Fruit fly (Drosophila melanogaster): ENCODE results near the gene santa-maria.
A peak's percentile ranks its signal among the peaks of the same experiment; 100 is the strongest.

santa-maria gene

dm6 chr2L:7442106-7442505, 8.9 kb downstream of the santa-maria start:
- TF ChIP-seq vvl (GFP tag; IDR thresholded peaks at IDR 0.05) (peak; percentile 85), oc (tag; optimal IDR thresholded peaks at IDR 0.05) (peak; percentile 5), chinmo (GFP tag; IDR thresholded peaks at IDR 0.05; ENCODE audit: partially characterized antibody) (peak; percentile 74; the same call in 1 of the 4 replicates), Dref (GFP tag; IDR thresholded peaks at IDR 0.05) (no peak), CG8478 (optimal IDR thresholded peaks at IDR 0.05) (no peak), CG13894 (tag; optimal IDR thresholded peaks at IDR 0.05) (peak; percentile 43), abd-A (tag; optimal IDR thresholded peaks at IDR 0.05) (peak; percentile 77), CG13624 (GFP tag; optimal IDR thresholded peaks at IDR 0.05) (no peak), sd (tag; optimal IDR thresholded peaks at IDR 0.05) (peak; percentile 70), CG11456 (GFP tag; IDR thresholded peaks at IDR 0.05) (no peak)

dm6 chr2L:7440458-7441018, 10.5 kb downstream of the santa-maria start:
- TF ChIP-seq CG1024 (GFP tag; IDR thresholded peaks at IDR 0.05): no peak
- TF ChIP-seq Med (GFP tag): peak; percentile 37
- TF ChIP-seq HLH3B (GFP tag; IDR thresholded peaks at IDR 0.05): no peak
- TF ChIP-seq dm (GFP tag; optimal IDR thresholded peaks at IDR 0.05): no peak
- peak; percentile 24 for TF ChIP-seq oc (tag; optimal IDR thresholded peaks at IDR 0.05)
- TF ChIP-seq ems (GFP tag; optimal IDR thresholded peaks at IDR 0.05): no peak
- no peak for TF ChIP-seq h (optimal IDR thresholded peaks at IDR 0.05)
- peak; percentile 59 for TF ChIP-seq sens (GFP tag)
- no peak for TF ChIP-seq Dip2 (GFP tag; IDR thresholded peaks at IDR 0.05)
- no peak for TF ChIP-seq croc (GFP tag; conservative IDR thresholded peaks at IDR 0.05)
- TF ChIP-seq shn (GFP tag; optimal IDR thresholded peaks at IDR 0.05): no peak
- no peak for TF ChIP-seq CG5180 (GFP tag; optimal IDR thresholded peaks at IDR 0.05)
- TF ChIP-seq CG4404 (GFP tag; IDR thresholded peaks at IDR 0.05): no peak
- TF ChIP-seq wek (GFP tag; optimal IDR thresholded peaks at IDR 0.05): no peak
- TF ChIP-seq CG3407 (GFP tag; optimal IDR thresholded peaks at IDR 0.05): peak; percentile 5
- no peak for TF ChIP-seq bigmax (GFP tag; optimal IDR thresholded peaks at IDR 0.05)
- TF ChIP-seq CG6854 (GFP tag; optimal IDR thresholded peaks at IDR 0.05): no peak
- no peak for TF ChIP-seq CG3065 (GFP tag; optimal IDR thresholded peaks at IDR 0.05)
- TF ChIP-seq Dip3 (GFP tag; optimal IDR thresholded peaks at IDR 0.05): no peak
- no peak for TF ChIP-seq lilli (GFP tag; optimal IDR thresholded peaks at IDR 0.05)
- TF ChIP-seq vvl (GFP tag; IDR thresholded peaks at IDR 0.05): no peak
- no peak for TF ChIP-seq fd3F (GFP tag; optimal IDR thresholded peaks at IDR 0.05)
- TF ChIP-seq ATbp (GFP tag; optimal IDR thresholded peaks at IDR 0.05): peak; percentile 9

DNA sequence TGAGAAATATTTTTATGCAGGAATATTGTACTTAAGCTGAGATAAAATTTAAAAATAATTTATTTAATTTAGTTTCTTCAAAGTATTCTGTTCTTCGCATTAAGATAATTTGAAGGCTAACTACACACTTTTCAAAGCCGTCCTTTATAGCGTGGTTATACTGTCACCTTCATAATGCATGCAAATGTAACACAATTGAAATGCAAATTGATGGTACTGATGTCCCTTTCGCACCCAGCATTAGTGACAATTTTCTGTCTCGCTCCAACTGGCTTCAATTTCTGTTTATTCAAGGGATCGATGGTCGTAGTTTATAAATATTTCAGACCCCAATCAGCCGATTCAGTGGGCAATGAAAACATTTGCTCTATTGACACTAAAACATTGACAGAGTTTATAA, 12.5 kb downstream of the santa-maria start:
- TF ChIP-seq CG12104 (GFP tag; optimal IDR thresholded peaks at IDR 0.05): no peak
- no peak for TF ChIP-seq CG17612 (GFP tag; IDR thresholded peaks at IDR 0.05)
- no peak for TF ChIP-seq CG4707 (GFP tag; optimal IDR thresholded peaks at IDR 0.05)
- no peak for TF ChIP-seq Bdp1 (GFP tag; optimal IDR thresholded peaks at IDR 0.05)
- TF ChIP-seq CG7271 (tag; optimal IDR thresholded peaks at IDR 0.05): no peak
- no peak for TF ChIP-seq HmgZ (tag; optimal IDR thresholded peaks at IDR 0.05)
- TF ChIP-seq CG10267 (tag; optimal IDR thresholded peaks at IDR 0.05): no peak
- TF ChIP-seq CG11504 (tag; optimal IDR thresholded peaks at IDR 0.05): peak; percentile 32
- TF ChIP-seq Trl (optimal IDR thresholded peaks at IDR 0.05): no peak
- no peak for TF ChIP-seq Trl (GFP tag; optimal IDR thresholded peaks at IDR 0.05)
- no peak for TF ChIP-seq ash1 (GFP tag; optimal IDR thresholded peaks at IDR 0.05)
- TF ChIP-seq fd102C (GFP tag; optimal IDR thresholded peaks at IDR 0.05): no peak
- TF ChIP-seq CG14965 (GFP tag; optimal IDR thresholded peaks at IDR 0.05; ENCODE audit: borderline replicate concordance): no peak
- TF ChIP-seq gt (GFP tag; IDR thresholded peaks at IDR 0.05): no peak
- no peak for TF ChIP-seq Fer2 (tag; optimal IDR thresholded peaks at IDR 0.05)
- TF ChIP-seq CG14050 (GFP tag; IDR thresholded peaks at IDR 0.05): no peak
- no peak for TF ChIP-seq CG10274 (GFP tag; optimal IDR thresholded peaks at IDR 0.05)
- peak; percentile 14 for TF ChIP-seq ATbp (GFP tag; optimal IDR thresholded peaks at IDR 0.05)
- no peak for TF ChIP-seq CG8765 (GFP tag; IDR thresholded peaks at IDR 0.05)
- TF ChIP-seq Nf-YB (GFP tag; optimal IDR thresholded peaks at IDR 0.05): no peak
- no peak for TF ChIP-seq CG4617 (GFP tag; optimal IDR thresholded peaks at IDR 0.05; ENCODE audit: borderline replicate concordance)
